Fruit fly (Drosophila melanogaster) whole organism, embryonic: ENCODE measurements around the gene CNPYb.
A peak's percentile ranks its signal among the peaks of the same experiment; 100 is the strongest.

Experiments used
- Bdp1 ChIP-seq: fragments of 200-800 bp; sonication (Bioruptor generic); optimal IDR thresholded peaks from 3 replicates; lab custom pipeline; 2016; ENCODE audit warnings: missing biosample characterization, missing genetic modification characterization
- BtbVII ChIP-seq: fragments of 200-800 bp; sonication (Bioruptor generic); optimal IDR thresholded peaks from 3 replicates; lab custom pipeline; 2017; ENCODE audit warnings: missing biosample characterization, mild to moderate bottlenecking, missing genetic modification characterization
- CG10274 ChIP-seq: fragments of 200-800 bp; sonication (Bioruptor generic); optimal IDR thresholded peaks from 3 replicates; lab custom pipeline; 2017; ENCODE audit warnings: missing biosample characterization, mild to moderate bottlenecking, missing genetic modification characterization
- CG13424 ChIP-seq: fragments of 200-800 bp; sonication (Bioruptor generic); optimal IDR thresholded peaks from 2 replicates; lab custom pipeline; 2019; ENCODE audit warnings: missing biosample characterization, mild to moderate bottlenecking, missing genetic modification characterization, moderate library complexity
- CG14050 ChIP-seq: fragments of 200-800 bp; sonication (Bioruptor generic); IDR thresholded peaks from 3 replicates; pipeline ENCODE4 v1.3.6; 2022; ENCODE audit warnings: missing biosample characterization, missing genetic modification characterization
- CG1647 ChIP-seq: fragments of 200-800 bp; sonication (Bioruptor generic); optimal IDR thresholded peaks from 3 replicates; lab custom pipeline; 2016; ENCODE audit warnings: missing biosample characterization, missing genetic modification characterization
- CG17328 ChIP-seq: fragments of 200-800 bp; sonication (Bioruptor generic); IDR thresholded peaks from 2 replicates; pipeline ENCODE4 v1.3.6; 2022; ENCODE audit warnings: missing biosample characterization, missing genetic modification characterization
- CG18011 ChIP-seq: fragments of 200-800 bp; sonication (Bioruptor generic); optimal IDR thresholded peaks from 2 replicates; lab custom pipeline; 2017; ENCODE audit warnings: missing biosample characterization, missing genetic modification characterization, mild to moderate bottlenecking, moderate library complexity, missing genotype
- CG1832 ChIP-seq: fragments of 200-800 bp; sonication (Bioruptor generic); optimal IDR thresholded peaks from 2 replicates; lab custom pipeline; 2017; ENCODE audit warnings: missing biosample characterization, mild to moderate bottlenecking, missing genetic modification characterization, inconsistent platforms
- CG30403 ChIP-seq: fragments of 200-800 bp; sonication (Bioruptor generic); optimal IDR thresholded peaks from 3 replicates; lab custom pipeline; 2016; ENCODE audit warnings: missing biosample characterization, missing genetic modification characterization
- CG3281 ChIP-seq: fragments of 200-800 bp; sonication (Bioruptor generic); optimal IDR thresholded peaks from 3 replicates; lab custom pipeline; 2017; ENCODE audit warnings: missing biosample characterization, mild to moderate bottlenecking, missing genetic modification characterization
- CG3407 ChIP-seq: fragments of 200-800 bp; sonication (Bioruptor generic); optimal IDR thresholded peaks from 2 replicates; lab custom pipeline; 2018; ENCODE audit warnings: missing biosample characterization, mild to moderate bottlenecking, missing genetic modification characterization
- CG6654 ChIP-seq: fragments of 200-800 bp; sonication (Bioruptor generic); optimal IDR thresholded peaks from 2 replicates; lab custom pipeline; 2017; ENCODE audit warnings: missing biosample characterization, mild to moderate bottlenecking, missing genetic modification characterization
- CG7786 ChIP-seq: fragments of 200-800 bp; sonication (Bioruptor generic); optimal IDR thresholded peaks from 2 replicates; lab custom pipeline; 2016; ENCODE audit warnings: missing biosample characterization, missing genetic modification characterization
- CG7987 ChIP-seq: fragments of 200-800 bp; sonication (Bioruptor generic); optimal IDR thresholded peaks from 2 replicates; lab custom pipeline; 2018; ENCODE audit warnings: missing biosample characterization, mild to moderate bottlenecking, missing genetic modification characterization, moderate library complexity
- CG8281 ChIP-seq: fragments of 200-800 bp; sonication (Bioruptor generic); optimal IDR thresholded peaks from 2 replicates; lab custom pipeline; 2018; ENCODE audit warnings: missing biosample characterization, mild to moderate bottlenecking, missing genetic modification characterization, moderate library complexity
- CG9215 ChIP-seq: fragments of 200-800 bp; sonication (Bioruptor generic); IDR thresholded peaks from 2 replicates; pipeline ENCODE4 v1.3.6; 2022; ENCODE audit warnings: missing biosample characterization, missing genetic modification characterization
- CkIIα-i1 ChIP-seq: fragments of 200-800 bp; sonication (Bioruptor generic); IDR thresholded peaks from 2 replicates; pipeline ENCODE4 v1.3.6; 2022; ENCODE audit warnings: missing biosample characterization, missing genetic modification characterization
- Dbx ChIP-seq: fragments of 200-800 bp; sonication (Bioruptor generic); IDR thresholded peaks from 3 replicates; pipeline ENCODE4 v1.3.6; 2022; ENCODE audit warnings: missing biosample characterization, missing genetic modification characterization
- Dfd ChIP-seq, 2 experiments: fragments of >200 bp; optimal IDR thresholded peaks; 2 replicates each; lab custom pipeline; 2017; ENCODE audit warnings: missing biosample characterization in 2 of 2, missing genetic modification characterization in 2 of 2
- Fer2 ChIP-seq: fragments of 200-800 bp; sonication (Bioruptor generic); optimal IDR thresholded peaks from 2 replicates; lab custom pipeline; 2018; ENCODE audit warnings: missing biosample characterization, mild to moderate bottlenecking, missing genetic modification characterization, moderate library complexity
- GATAe ChIP-seq: fragments of 200-800 bp; sonication (Bioruptor generic); conservative IDR thresholded peaks from 2 replicates; pipeline ENCODE4 v1.3.6; 2022; ENCODE audit warnings: missing biosample characterization, missing genetic modification characterization
- HLH3B ChIP-seq: fragments of 200-800 bp; sonication (Bioruptor generic); IDR thresholded peaks from 2 replicates; pipeline ENCODE4 v1.3.6; 2022; ENCODE audit warnings: missing biosample characterization, missing genetic modification characterization
- HmgD ChIP-seq: fragments of 200-800 bp; sonication (Bioruptor generic); optimal IDR thresholded peaks from 3 replicates; lab custom pipeline; 2016; ENCODE audit warnings: missing biosample characterization, missing genetic modification characterization
- Hmx ChIP-seq: fragments of 200-800 bp; sonication (Bioruptor generic); optimal IDR thresholded peaks from 2 replicates; lab custom pipeline; 2016; ENCODE audit warnings: missing biosample characterization, missing genetic modification characterization
- Lpt ChIP-seq: fragments of >200 bp; optimal IDR thresholded peaks from 2 replicates; lab custom pipeline; 2018; ENCODE audit warnings: missing biosample characterization, missing genetic modification characterization
- Myb ChIP-seq: fragments of 200-800 bp; sonication (Bioruptor generic); optimal IDR thresholded peaks from 2 replicates; lab custom pipeline; 2016; ENCODE audit warnings: missing biosample characterization, missing genetic modification characterization
- Side ChIP-seq: fragments of 200-800 bp; sonication (Bioruptor generic); optimal IDR thresholded peaks from 2 replicates; lab custom pipeline; 2016; ENCODE audit warnings: missing biosample characterization, missing genetic modification characterization
- Sox102F ChIP-seq: fragments of 200-800 bp; sonication (Bioruptor generic); optimal IDR thresholded peaks from 2 replicates; lab custom pipeline; 2018; ENCODE audit warnings: missing biosample characterization, mild to moderate bottlenecking, missing genetic modification characterization, moderate library complexity
- Tbp ChIP-seq: fragments of >200 bp; optimal IDR thresholded peaks from 2 replicates; lab custom pipeline; 2018; ENCODE audit warnings: missing biosample characterization, missing genetic modification characterization
- Usf ChIP-seq: fragments of 200-800 bp; sonication (Bioruptor generic); optimal IDR thresholded peaks from 2 replicates; lab custom pipeline; 2017; ENCODE audit warnings: missing genotype, missing biosample characterization, missing genetic modification characterization
- Vsx1 ChIP-seq: fragments of 200-800 bp; sonication (Bioruptor generic); optimal IDR thresholded peaks from 2 replicates; lab custom pipeline; 2017; ENCODE audit warnings: missing biosample characterization, mild to moderate bottlenecking, missing genetic modification characterization, missing genetic modification reagents
- aop ChIP-seq: fragments of 200-800 bp; sonication (Bioruptor generic); IDR thresholded peaks from 2 replicates; pipeline ENCODE4 v1.3.6; 2022; ENCODE audit warnings: missing biosample characterization, missing genetic modification characterization
- ase ChIP-seq: fragments of 200-800 bp; sonication (Bioruptor generic); IDR thresholded peaks from 3 replicates; pipeline ENCODE4 v1.3.6; 2022; ENCODE audit warnings: missing biosample characterization, missing genetic modification characterization
- btn ChIP-seq: fragments of 200-800 bp; sonication (Bioruptor generic); optimal IDR thresholded peaks from 2 replicates; lab custom pipeline; 2016; ENCODE audit warnings: missing biosample characterization, missing genetic modification characterization
- corto ChIP-seq: fragments of 200-800 bp; sonication (Bioruptor generic); optimal IDR thresholded peaks from 2 replicates; lab custom pipeline; 2016; ENCODE audit warnings: missing biosample characterization, mild to moderate bottlenecking, missing genetic modification characterization, moderate library complexity
- dimm ChIP-seq: fragments of 200-800 bp; sonication (Bioruptor generic); IDR thresholded peaks from 2 replicates; pipeline ENCODE4 v1.3.6; 2022; ENCODE audit warnings: missing biosample characterization, missing genetic modification characterization
- dmrt99B ChIP-seq: fragments of 200-800 bp; sonication (Bioruptor generic); optimal IDR thresholded peaks from 2 replicates; lab custom pipeline; 2018; ENCODE audit warnings: missing biosample characterization, mild to moderate bottlenecking, missing genetic modification characterization, moderate library complexity
- eve ChIP-seq, 2 experiments: fragments of >200 bp; optimal IDR thresholded peaks; 2 replicates each; lab custom pipeline; 2017; ENCODE audit warnings: missing biosample characterization in 2 of 2, missing genetic modification characterization in 2 of 2
- gro ChIP-seq: fragments of 200-800 bp; sonication (Bioruptor generic); optimal IDR thresholded peaks from 2 replicates; lab custom pipeline; 2016; ENCODE audit warnings: missing biosample characterization, missing genetic modification characterization
- gsb-n ChIP-seq: fragments of 200-800 bp; sonication (Bioruptor generic); optimal IDR thresholded peaks from 3 replicates; lab custom pipeline; 2018; ENCODE audit warnings: missing biosample characterization, mild to moderate bottlenecking, missing genetic modification characterization
- ham ChIP-seq: fragments of 200-800 bp; sonication (Bioruptor generic); IDR thresholded peaks from 2 replicates; pipeline ENCODE4 v1.3.6; 2022; ENCODE audit warnings: missing biosample characterization, missing genetic modification characterization
- hth ChIP-seq: fragments of >200 bp; optimal IDR thresholded peaks from 2 replicates; lab custom pipeline; 2017; ENCODE audit warnings: inconsistent platforms
- inv ChIP-seq: fragments of 200-800 bp; sonication (Bioruptor generic); IDR thresholded peaks from 2 replicates; pipeline ENCODE4 v1.3.6; 2022; ENCODE audit warnings: missing biosample characterization, missing genetic modification characterization; ENCODE audit not compliant: partially characterized antibody
- luna ChIP-seq: fragments of 200-800 bp; sonication (Bioruptor generic); optimal IDR thresholded peaks from 2 replicates; lab custom pipeline; 2016; ENCODE audit warnings: missing biosample characterization, missing genetic modification characterization
- oc ChIP-seq: fragments of 200-800 bp; sonication (Bioruptor generic); optimal IDR thresholded peaks from 2 replicates; lab custom pipeline; 2018; ENCODE audit warnings: missing biosample characterization, mild to moderate bottlenecking, missing genetic modification characterization, moderate library complexity
- otp ChIP-seq: fragments of 200-800 bp; sonication (Bioruptor generic); IDR thresholded peaks from 3 replicates; pipeline ENCODE4, ENCODE4 v1.3.6; 2022; ENCODE audit warnings: missing biosample characterization, missing genetic modification characterization
- ro ChIP-seq: fragments of 200-800 bp; sonication (Bioruptor generic); IDR thresholded peaks from 2 replicates; pipeline ENCODE4 v1.3.6; 2022; ENCODE audit warnings: missing biosample characterization, missing genetic modification characterization
- shn ChIP-seq: fragments of 200-800 bp; sonication (Bioruptor generic); optimal IDR thresholded peaks from 3 replicates; lab custom pipeline; 2016; ENCODE audit warnings: missing biosample characterization, missing genetic modification characterization
- slp2 ChIP-seq: fragments of 200-800 bp; sonication (Bioruptor generic); optimal IDR thresholded peaks from 2 replicates; lab custom pipeline; 2016; ENCODE audit warnings: missing biosample characterization, missing genetic modification characterization
- tx ChIP-seq: fragments of 200-800 bp; sonication (Bioruptor generic); optimal IDR thresholded peaks from 2 replicates; lab custom pipeline; 2016; ENCODE audit warnings: missing biosample characterization, missing genetic modification characterization

The CNPYb gene

DNA sequence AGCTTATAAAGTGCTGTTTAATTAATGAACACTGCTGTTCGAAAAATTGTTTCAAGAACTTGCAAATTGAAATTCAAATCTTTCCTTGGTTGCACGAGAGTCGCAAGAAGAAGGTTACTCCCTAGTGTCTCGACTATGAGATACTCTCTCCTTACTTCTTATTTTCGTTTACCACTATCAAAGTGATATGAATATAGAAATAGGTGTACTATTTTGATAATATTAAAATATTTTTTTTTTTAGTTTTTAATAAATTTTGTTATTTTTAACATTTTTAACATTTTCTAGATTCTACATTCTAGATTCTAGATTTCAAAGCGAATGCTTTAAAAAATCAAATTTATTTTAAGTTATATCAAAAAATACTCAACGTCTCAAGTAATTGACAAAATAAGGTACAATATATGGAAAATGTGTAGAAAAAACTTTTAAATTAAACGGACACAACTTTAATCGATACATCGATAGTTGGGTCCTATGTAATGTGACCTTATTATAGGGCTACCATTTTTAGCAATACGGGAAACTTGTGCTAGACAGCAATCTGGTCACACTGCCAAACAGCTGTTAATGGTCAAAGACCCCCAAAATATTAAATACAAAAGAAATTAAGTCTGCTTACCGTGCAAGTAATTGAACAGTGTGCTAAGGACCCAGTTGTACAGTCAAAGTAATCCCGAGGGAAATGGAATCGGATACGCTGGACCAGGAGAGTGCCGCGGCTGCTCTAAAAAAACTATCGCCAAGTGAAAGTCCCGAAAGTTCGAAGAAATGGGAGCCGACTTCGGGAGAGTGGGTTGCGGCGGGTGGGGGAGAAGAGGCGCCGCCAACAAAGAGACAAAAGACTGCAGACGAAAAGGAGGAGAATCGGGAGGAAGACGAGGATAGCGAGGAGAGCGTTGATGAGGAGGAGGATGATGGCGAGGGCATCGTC lies 3.6 kb downstream of the CNPYb start, which contains the start of gene MESR6 (continued):
- no peak for TF ChIP-seq ham (GFP tag; lab: Robert Waterston, UW)
- TF ChIP-seq HLH3B (GFP tag; lab: Robert Waterston, UW) = no peak
- no peak for TF ChIP-seq CG18011 (GFP tag; lab: Kevin White, UChicago)
- no peak for TF ChIP-seq Usf (GFP tag; lab: Kevin White, UChicago)
- peak; percentile 9; the same call in 1 of the 2 replicates for TF ChIP-seq CG17328 (GFP tag; lab: Robert Waterston, UW)
- no peak for TF ChIP-seq otp (GFP tag; lab: Robert Waterston, UW)
- TF ChIP-seq dmrt99B (tag; lab: Kevin White, UChicago) = peak; percentile 54
- no peak for TF ChIP-seq Fer2
- peak; percentile 21 for TF ChIP-seq Side (GFP tag; lab: Kevin White, UChicago)
- peak; percentile 75 for TF ChIP-seq inv (GFP tag; lab: Robert Waterston, UW)
- no peak for TF ChIP-seq btn (GFP tag; lab: Kevin White, UChicago)
- no peak for TF ChIP-seq CG9215 (GFP tag; lab: Robert Waterston, UW)
- no peak for TF ChIP-seq Lpt (GFP tag; lab: Kevin White, UChicago)
- TF ChIP-seq CG1832 (GFP tag; lab: Kevin White, UChicago) = no peak
- TF ChIP-seq Tbp = no peak
- TF ChIP-seq CG6654 (GFP tag; lab: Kevin White, UChicago) = no peak
- no peak for TF ChIP-seq CG13424 (tag; lab: Kevin White, UChicago)
- TF ChIP-seq CG7786 (GFP tag; lab: Kevin White, UChicago) = no peak
- TF ChIP-seq ro (GFP tag; lab: Robert Waterston, UW) = no peak
- TF ChIP-seq eve (GFP tag; optimal IDR thresholded peaks at IDR 0.05; lab: Kevin White, UChicago) = no peak
- TF ChIP-seq tx = no peak
- TF ChIP-seq CG1647 (GFP tag; lab: Kevin White, UChicago) = peak; percentile 16
- TF ChIP-seq Sox102F (GFP tag; lab: Kevin White, UChicago) = peak; percentile 58
- peak; percentile 31 for TF ChIP-seq CG30403
- no peak for TF ChIP-seq slp2
- peak; percentile 61 for TF ChIP-seq gro (GFP tag; lab: Kevin White, UChicago)
- TF ChIP-seq Myb (GFP tag; lab: Kevin White, UChicago) = peak; percentile 99
- no peak for TF ChIP-seq CG3407 (GFP tag; lab: Kevin White, UChicago)
- TF ChIP-seq aop (GFP tag; lab: Robert Waterston, UW) = no peak
- peak; percentile 17; the same call in 1 of the 3 replicates for TF ChIP-seq CG14050 (GFP tag; lab: Robert Waterston, UW)
- TF ChIP-seq hth (lab: Kevin White, UChicago) = no peak
- no peak for TF ChIP-seq CG10274 (GFP tag; lab: Kevin White, UChicago)
- no peak for TF ChIP-seq GATAe (GFP tag; lab: Robert Waterston, UW)
- TF ChIP-seq CG3281 (GFP tag; lab: Kevin White, UChicago) = peak; percentile 47
- no peak for TF ChIP-seq Dfd (GFP tag; optimal IDR thresholded peaks at IDR 0.05; lab: Kevin White, UChicago)
- no peak for TF ChIP-seq Dbx (GFP tag; lab: Robert Waterston, UW)
- TF ChIP-seq Bdp1 (GFP tag; lab: Kevin White, UChicago) = no peak
- TF ChIP-seq corto (GFP tag; lab: Kevin White, UChicago) = no peak
- TF ChIP-seq CG8281 (tag; lab: Kevin White, UChicago) = no peak
- TF ChIP-seq Vsx1 (GFP tag; lab: Kevin White, UChicago) = no peak
- no peak for TF ChIP-seq gsb-n (tag; lab: Kevin White, UChicago)
- no peak for TF ChIP-seq Hmx (GFP tag; lab: Kevin White, UChicago)
- no peak for TF ChIP-seq dimm (GFP tag; lab: Robert Waterston, UW)
- TF ChIP-seq ase (GFP tag; lab: Robert Waterston, UW) = no peak
- no peak for TF ChIP-seq oc (tag; lab: Kevin White, UChicago)
- TF ChIP-seq HmgD = peak; percentile 9
- TF ChIP-seq CkIIα-i1 (GFP tag; lab: Robert Waterston, UW) = no peak
- TF ChIP-seq luna (GFP tag; lab: Kevin White, UChicago) = peak; percentile 3
- no peak for TF ChIP-seq shn (GFP tag; lab: Kevin White, UChicago)
- no peak for TF ChIP-seq BtbVII (GFP tag; lab: Kevin White, UChicago)
- peak; percentile 5 for TF ChIP-seq CG7987
